Fruit fly (Drosophila melanogaster): Measurements from ENCODE around the gene RpS3.

dm6 chr3R:23359420-23359819 is 808 bp downstream of the RpS3 start:
- no peak for TF ChIP-seq psq (optimal IDR thresholded peaks at IDR 0.05)
- TF ChIP-seq CG8478 (optimal IDR thresholded peaks at IDR 0.05), result no peak
- no peak for TF ChIP-seq usp (GFP tag; optimal IDR thresholded peaks at IDR 0.05)

Measured in whole organism.